Worm (Caenorhabditis elegans) whole organism, L2 larva: ENCODE measurements around the gene btb-14.

Experiments used
- C34F6.9 ChIP-seq: fragments of 150-350 bp; optimal IDR thresholded peaks from 2 replicates; lab custom pipeline; 2014; ENCODE audit warnings: missing biosample characterization, missing genetic modification characterization
- F13H6.1 ChIP-seq: sonication (generic microtip); optimal IDR thresholded peaks from 2 replicates; lab custom pipeline; 2016; ENCODE audit warnings: missing genetic modification characterization, missing compliant biosample characterization
- R02D3.7 ChIP-seq: fragments of 150-350 bp; optimal IDR thresholded peaks from 2 replicates; lab custom pipeline; 2014; ENCODE audit warnings: missing biosample characterization, missing genetic modification characterization
- alr-1 ChIP-seq: fragments of 150-350 bp; optimal IDR thresholded peaks from 2 replicates; lab custom pipeline; 2014; ENCODE audit warnings: missing biosample characterization, missing genetic modification characterization
- aly-2 ChIP-seq: fragments of 150-350 bp; optimal IDR thresholded peaks from 2 replicates; lab custom pipeline; 2014; ENCODE audit warnings: missing biosample characterization, missing genetic modification characterization
- ama-1 ChIP-seq: fragments of 150-350 bp; optimal IDR thresholded peaks from 2 replicates; lab custom pipeline; 2018; ENCODE audit warnings: inconsistent platforms
- ceh-82 ChIP-seq: fragments of 150-350 bp; optimal IDR thresholded peaks from 2 replicates; lab custom pipeline; 2014; ENCODE audit warnings: missing biosample characterization, missing genetic modification characterization
- egl-27 ChIP-seq: sonication (generic microtip); optimal IDR thresholded peaks from 3 replicates; lab custom pipeline; 2017; ENCODE audit warnings: missing biosample characterization, missing genetic modification reagents, missing genetic modification characterization
- elt-3 ChIP-seq: sonication (generic microtip); optimal IDR thresholded peaks from 2 replicates; lab custom pipeline; 2017; ENCODE audit warnings: missing biosample characterization, missing genetic modification characterization
- fos-1 ChIP-seq: fragments of 150-350 bp; optimal IDR thresholded peaks from 2 replicates; lab custom pipeline; 2014; ENCODE audit warnings: missing biosample characterization, missing genetic modification characterization
- gmeb-1 ChIP-seq: fragments of 150-350 bp; optimal IDR thresholded peaks from 2 replicates; lab custom pipeline; 2014; ENCODE audit warnings: missing biosample characterization, missing genetic modification characterization
- lin-11 ChIP-seq: fragments of 150-350 bp; sonication (generic microtip); optimal IDR thresholded peaks from 2 replicates; lab custom pipeline; 2014; ENCODE audit warnings: missing biosample characterization, missing genetic modification characterization, inconsistent platforms, mixed read lengths
- lin-13 ChIP-seq: fragments of 150-350 bp; optimal IDR thresholded peaks from 2 replicates; lab custom pipeline; 2014; ENCODE audit warnings: missing biosample characterization, missing genetic modification reagents, missing genetic modification characterization
- lin-39 ChIP-seq: fragments of 150-350 bp; optimal IDR thresholded peaks from 2 replicates; lab custom pipeline; 2014; ENCODE audit warnings: missing biosample characterization, missing genetic modification reagents, missing genetic modification characterization
- lsy-2 ChIP-seq, 2 experiments: fragments of 150-350 bp in 1 of 2; sonication (generic microtip) in 1 of 2; optimal IDR thresholded peaks; 2 replicates each; lab custom pipeline; 2014 to 2017; ENCODE audit warnings: missing biosample characterization in 2 of 2, missing genetic modification characterization in 2 of 2
- mab-5 ChIP-seq: fragments of 150-350 bp; optimal IDR thresholded peaks from 2 replicates; lab custom pipeline; 2014; ENCODE audit warnings: missing biosample characterization, missing genetic modification characterization
- mbf-1 ChIP-seq: sonication (generic microtip); optimal IDR thresholded peaks from 2 replicates; lab custom pipeline; 2017; ENCODE audit warnings: missing biosample characterization, missing genetic modification characterization
- mdl-1 ChIP-seq, 2 experiments: fragments of 150-350 bp in 1 of 2; sonication (generic microtip) in 1 of 2; optimal IDR thresholded peaks; 2 replicates each; lab custom pipeline; 2017; ENCODE audit warnings: missing biosample characterization in 2 of 2, missing genetic modification characterization in 2 of 2
- nhr-10 ChIP-seq: sonication (generic microtip); optimal IDR thresholded peaks from 2 replicates; lab custom pipeline; 2017; ENCODE audit warnings: missing biosample characterization, missing genetic modification characterization
- nhr-11 ChIP-seq: fragments of 150-350 bp; optimal IDR thresholded peaks from 2 replicates; lab custom pipeline; 2014; ENCODE audit warnings: missing biosample characterization, missing genetic modification characterization
- nhr-129 ChIP-seq: fragments of 150-350 bp; optimal IDR thresholded peaks from 2 replicates; lab custom pipeline; 2014; ENCODE audit warnings: missing biosample characterization, missing genetic modification characterization
- nhr-21 ChIP-seq: fragments of 150-350 bp; optimal IDR thresholded peaks from 2 replicates; lab custom pipeline; 2014; ENCODE audit warnings: missing biosample characterization, missing genetic modification characterization
- nhr-23 ChIP-seq: fragments of 150-350 bp; optimal IDR thresholded peaks from 2 replicates; lab custom pipeline; 2014; ENCODE audit warnings: missing biosample characterization, missing genetic modification reagents, missing genetic modification characterization
- nhr-25 ChIP-seq: fragments of 150-350 bp; sonication (generic microtip); optimal IDR thresholded peaks from 3 replicates; lab custom pipeline; 2014; ENCODE audit warnings: missing biosample characterization, missing genetic modification characterization
- nhr-77 ChIP-seq: fragments of 150-350 bp; optimal IDR thresholded peaks from 2 replicates; lab custom pipeline; 2014; ENCODE audit warnings: missing biosample characterization, missing genetic modification characterization
- peb-1 ChIP-seq: fragments of 150-350 bp; optimal IDR thresholded peaks from 2 replicates; lab custom pipeline; 2014; ENCODE audit warnings: missing biosample characterization, missing genetic modification characterization
- sem-4 ChIP-seq: fragments of 150-350 bp; optimal IDR thresholded peaks from 2 replicates; lab custom pipeline; 2014; ENCODE audit warnings: missing biosample characterization, missing genetic modification reagents, missing genetic modification characterization
- skn-1 ChIP-seq: sonication (generic microtip); optimal IDR thresholded peaks from 2 replicates; lab custom pipeline; 2017; ENCODE audit warnings: missing biosample characterization, missing genetic modification characterization
- sma-3 ChIP-seq: sonication (generic microtip); optimal IDR thresholded peaks from 2 replicates; lab custom pipeline; 2016; ENCODE audit warnings: missing genetic modification reagents, missing genetic modification characterization, missing compliant biosample characterization
- sma-9 ChIP-seq, 2 experiments: fragments of 150-350 bp in 1 of 2; sonication (generic microtip) in 1 of 2; optimal IDR thresholded peaks; 2 replicates each; lab custom pipeline; 2014 to 2016; ENCODE audit warnings: missing genetic modification characterization in 2 of 2, mild to moderate bottlenecking in 1 of 2, missing biosample characterization in 1 of 2, missing compliant biosample characterization in 1 of 2, missing genetic modification reagents in 1 of 2, moderate library complexity in 1 of 2
- snpc-4 ChIP-seq: fragments of 150-350 bp; optimal IDR thresholded peaks from 2 replicates; lab custom pipeline; 2014; ENCODE audit warnings: missing biosample characterization, missing genetic modification characterization
- unc-39 ChIP-seq: fragments of 150-350 bp; optimal IDR thresholded peaks from 2 replicates; lab custom pipeline; 2014; ENCODE audit warnings: missing biosample characterization, missing genetic modification characterization
- unc-55 ChIP-seq: fragments of 150-350 bp; sonication (generic microtip); optimal IDR thresholded peaks from 3 replicates; lab custom pipeline; 2014; ENCODE audit warnings: missing biosample characterization, missing genetic modification reagents, missing genetic modification characterization
- unc-62 ChIP-seq: fragments of 150-350 bp; optimal IDR thresholded peaks from 2 replicates; lab custom pipeline; 2014; ENCODE audit warnings: missing biosample characterization, missing genetic modification reagents, missing genetic modification characterization
- zag-1 ChIP-seq: fragments of 150-350 bp; optimal IDR thresholded peaks from 2 replicates; lab custom pipeline; 2014; ENCODE audit warnings: missing biosample characterization, missing genetic modification characterization
- ztf-1 ChIP-seq: fragments of 200-800 bp; sonication (Bioruptor generic); conservative IDR thresholded peaks from 2 replicates; pipeline ENCODE4 v1.3.6; 2022; ENCODE audit warnings: missing genetic modification characterization, missing compliant biosample characterization

btb-14 gene

DNA sequence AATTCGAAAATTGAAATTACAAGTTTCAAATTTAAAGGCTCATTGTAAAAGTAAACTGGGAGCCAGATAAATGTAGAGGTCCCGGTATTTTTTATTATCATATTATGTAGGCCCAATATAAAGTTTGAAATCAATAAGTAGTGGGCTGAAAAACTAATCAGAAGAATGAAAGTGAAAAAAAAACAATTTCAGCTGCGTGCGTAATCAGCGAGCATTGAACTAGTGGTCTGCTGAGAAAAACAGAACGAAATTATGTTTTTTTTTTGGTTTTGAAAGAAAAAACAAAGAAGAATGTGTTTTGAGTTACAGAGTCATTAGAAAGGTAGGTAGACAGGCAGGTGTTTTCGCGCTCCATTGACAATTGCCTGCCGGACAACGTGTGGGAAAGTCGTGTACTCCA, 25.5 kb downstream of the btb-14 start, which contains the start of gene sre-31:
Gene sre-31 (minus strand): TSS at position 101 of the 400 bp plus-strand sequence.
- TF ChIP-seq fos-1 (tag; lab: Kevin White, UChicago) = no peak
- TF ChIP-seq gmeb-1 (tag; lab: Kevin White, UChicago) = no peak
- no peak for TF ChIP-seq elt-3 (tag; lab: Kevin White, UChicago)
- no peak for TF ChIP-seq unc-62 (GFP tag; lab: Kevin White, UChicago)
- TF ChIP-seq mbf-1 (tag; lab: Kevin White, UChicago) = no peak
- TF ChIP-seq ztf-1 (GFP tag; lab: Robert Waterston, UW) = no peak
- TF ChIP-seq nhr-129 (tag; lab: Kevin White, UChicago) = no peak
- no peak for TF ChIP-seq nhr-23 (tag; lab: Kevin White, UChicago)
- no peak for TF ChIP-seq skn-1
- no peak for TF ChIP-seq lin-11 (tag; lab: Kevin White, UChicago)
- no peak for TF ChIP-seq alr-1
- TF ChIP-seq snpc-4 (tag; lab: Kevin White, UChicago) = no peak
- TF ChIP-seq nhr-11 = no peak
- TF ChIP-seq nhr-25 = no peak
- no peak for TF ChIP-seq lsy-2 (tag; optimal IDR thresholded peaks at IDR 0.05; lab: Kevin White, UChicago)

DNA sequence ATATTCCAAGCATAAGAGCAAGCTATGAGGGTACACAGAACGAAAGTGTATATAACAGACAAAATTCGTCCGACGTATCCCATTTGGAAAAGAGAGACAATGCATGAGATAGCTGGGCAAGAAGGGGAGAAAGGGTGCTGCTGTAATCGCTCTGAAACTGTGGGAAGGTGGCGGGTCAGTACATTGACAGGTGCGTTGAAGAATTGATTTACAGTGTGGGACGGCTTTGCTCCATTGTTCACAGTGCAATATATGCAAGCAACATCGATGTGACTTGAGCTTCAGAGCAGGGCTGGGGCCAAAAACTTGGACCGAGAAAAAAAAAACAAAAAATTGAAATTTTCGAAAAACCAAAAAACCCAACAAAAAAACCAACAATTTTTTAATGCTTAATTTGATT, 26.8 kb downstream of the btb-14 start, which contains the start of gene F57G9.3:
Gene F57G9.3 (minus strand): TSS at position 101 of the 400 bp plus-strand sequence.
- no peak for TF ChIP-seq sem-4
- no peak for TF ChIP-seq egl-27 (tag; lab: Kevin White, UChicago)
- no peak for TF ChIP-seq lin-39 (tag; lab: Kevin White, UChicago)
- no peak for TF ChIP-seq mab-5 (tag; lab: Kevin White, UChicago)
- TF ChIP-seq nhr-21 (tag; lab: Kevin White, UChicago) = no peak
- no peak for TF ChIP-seq nhr-23 (tag; lab: Kevin White, UChicago)
- no peak for TF ChIP-seq ceh-82 (tag; lab: Kevin White, UChicago)
- no peak for TF ChIP-seq sma-3 (GFP tag; lab: Kevin White, UChicago)
- no peak for TF ChIP-seq mbf-1 (tag; lab: Kevin White, UChicago)
- no peak for TF ChIP-seq unc-62 (GFP tag; lab: Kevin White, UChicago)
- TF ChIP-seq nhr-10 (tag; lab: Kevin White, UChicago) = no peak
- TF ChIP-seq unc-55 (GFP tag; lab: Kevin White, UChicago) = no peak
- no peak for TF ChIP-seq lsy-2 (tag; optimal IDR thresholded peaks at IDR 0.05; lab: Kevin White, UChicago)

DNA sequence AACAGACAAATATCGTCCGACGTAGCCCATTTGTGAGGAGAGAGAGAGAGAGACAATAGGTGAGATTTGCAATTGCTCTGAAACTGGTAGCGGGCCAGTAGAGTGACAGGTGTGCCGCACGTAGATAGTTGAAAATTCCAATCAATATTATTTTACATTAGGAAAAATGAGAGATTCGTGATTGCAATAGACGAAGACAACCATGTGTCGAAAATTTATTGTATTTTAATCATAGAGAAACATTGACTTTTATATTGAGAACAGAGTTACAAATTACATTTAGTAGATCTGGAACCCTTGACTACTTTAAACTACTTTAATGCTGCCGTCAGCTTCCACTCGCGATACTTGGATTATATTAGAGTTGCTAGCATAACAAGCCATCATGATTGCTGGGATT, 29.2 kb downstream of the btb-14 start, which contains the start of gene Y57A10C.1:
Gene Y57A10C.1 (minus strand): TSS at position 101 of the 400 bp plus-strand sequence.
- TF ChIP-seq sem-4 = no peak
- TF ChIP-seq R02D3.7 (tag; lab: Kevin White, UChicago) = no peak
- TF ChIP-seq nhr-11 = no peak
- TF ChIP-seq mdl-1 (tag; optimal IDR thresholded peaks at IDR 0.05; lab: Kevin White, UChicago) = no peak
- no peak for TF ChIP-seq aly-2

DNA sequence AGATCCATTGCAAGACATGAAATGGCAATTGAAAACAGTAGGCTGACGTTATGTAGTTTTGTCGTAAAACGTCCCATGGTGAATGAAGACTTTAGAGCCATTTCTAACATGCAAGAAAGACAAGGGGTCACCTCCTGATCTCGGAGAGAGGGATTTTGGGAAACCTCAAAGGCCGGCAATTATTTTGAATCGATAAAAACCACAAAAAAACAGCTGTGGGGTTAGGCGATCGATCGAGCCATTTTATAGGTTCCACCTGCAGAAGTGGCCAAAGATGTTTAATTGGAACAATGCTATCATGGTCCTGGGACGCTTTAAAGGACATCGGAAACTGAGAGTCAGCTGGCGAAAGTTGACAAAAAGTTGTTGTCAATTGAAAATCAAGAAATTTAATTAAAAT, 31.5 kb downstream of the btb-14 start, which contains the start of gene Y57A10C.11:
Gene Y57A10C.11 (minus strand): TSS at position 101 of the 400 bp plus-strand sequence.
- TF ChIP-seq peb-1 (tag; lab: Kevin White, UChicago) (no peak), aly-2 (no peak), nhr-129 (tag; lab: Kevin White, UChicago) (no peak), lin-13 (GFP tag; lab: Kevin White, UChicago) (no peak), sma-9 (GFP tag; optimal IDR thresholded peaks at IDR 0.05; lab: Kevin White, UChicago) (no peak), sma-9 (tag; optimal IDR thresholded peaks at IDR 0.05; lab: Kevin White, UChicago) (no peak), nhr-11 (no peak), zag-1 (tag; lab: Kevin White, UChicago) (no peak), mbf-1 (tag; lab: Kevin White, UChicago) (no peak), F13H6.1 (no peak), nhr-77 (no peak), C34F6.9 (tag; lab: Kevin White, UChicago) (no peak), unc-39 (no peak), lin-11 (tag; lab: Kevin White, UChicago) (no peak)

DNA sequence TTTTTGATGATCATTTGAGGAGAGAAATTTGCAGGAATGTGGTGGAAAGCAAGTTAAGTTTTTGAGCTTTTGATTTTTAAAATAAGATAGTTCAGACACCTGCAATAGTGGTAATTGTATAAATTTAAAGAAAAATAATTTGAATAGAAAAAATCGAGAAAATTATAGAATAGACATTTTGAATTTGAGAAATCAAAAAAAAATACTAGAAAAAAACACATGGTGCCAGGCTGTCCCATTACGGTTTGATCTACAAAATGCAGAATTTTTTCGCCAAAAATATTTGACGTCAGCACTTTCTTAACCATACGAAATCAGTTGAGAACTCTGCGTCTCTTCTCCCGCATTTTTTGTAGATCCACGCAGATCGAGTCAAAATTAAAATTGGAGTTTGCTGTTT, 34.3 kb downstream of the btb-14 start, which contains the start of gene sre-27:
Gene sre-27 (minus strand): TSS at position 101 of the 400 bp plus-strand sequence.
- no peak for TF ChIP-seq ama-1 (lab: Kevin White, UChicago)
- no peak for TF ChIP-seq mab-5 (tag; lab: Kevin White, UChicago)
- TF ChIP-seq, all 48 proteins: peak for 0
